Worm (Caenorhabditis elegans): ENCODE results near the gene frh-1.

ce11 chrII:5911939-5912523, 5.2 kb upstream of the frh-1 start:
- TF ChIP-seq snpc-4 (tag; optimal IDR thresholded peaks at IDR 0.05), result no peak
- TF ChIP-seq lin-13 (GFP tag; optimal IDR thresholded peaks at IDR 0.05), result no peak
- TF ChIP-seq Y55F3AM.14 (GFP tag; optimal IDR thresholded peaks at IDR 0.05), result no peak
- no peak for TF ChIP-seq egl-27 (tag; optimal IDR thresholded peaks at IDR 0.05)
- TF ChIP-seq fos-1 (tag; optimal IDR thresholded peaks at IDR 0.05), result peak; percentile 98
- no peak for TF ChIP-seq sem-4 (tag; optimal IDR thresholded peaks at IDR 0.05)
- no peak for TF ChIP-seq blmp-1 (tag; optimal IDR thresholded peaks at IDR 0.05; ENCODE audit: insufficient read depth)
